Fruit fly (Drosophila melanogaster) whole organism: Measurements from ENCODE around the gene Cyp305a1.

ENCODE experiments used
- CG8478 ChIP-seq: fragments of >200 bp; optimal IDR thresholded peaks from 2 replicates; lab custom pipeline; 2018; ENCODE audit warnings: inconsistent platforms
- Dll ChIP-seq: fragments of >200 bp; optimal IDR thresholded peaks from 2 replicates; lab custom pipeline; 2017
- EcR ChIP-seq, 2 experiments: fragments of >200 bp; optimal IDR thresholded peaks; 2 replicates each; lab custom pipeline; 2017; ENCODE audit warnings: missing biosample characterization in 2 of 2, missing genetic modification characterization in 2 of 2, missing genetic modification reagents in 2 of 2
- pan ChIP-seq: fragments of >200 bp; optimal IDR thresholded peaks from 2 replicates; lab custom pipeline; 2017
- psq ChIP-seq: fragments of >200 bp; optimal IDR thresholded peaks from 2 replicates; lab custom pipeline; 2017
- usp ChIP-seq: fragments of >200 bp; optimal IDR thresholded peaks from 2 replicates; lab custom pipeline; 2017; ENCODE audit warnings: missing biosample characterization, missing genetic modification characterization, mixed read lengths

Cyp305a1 gene

DNA sequence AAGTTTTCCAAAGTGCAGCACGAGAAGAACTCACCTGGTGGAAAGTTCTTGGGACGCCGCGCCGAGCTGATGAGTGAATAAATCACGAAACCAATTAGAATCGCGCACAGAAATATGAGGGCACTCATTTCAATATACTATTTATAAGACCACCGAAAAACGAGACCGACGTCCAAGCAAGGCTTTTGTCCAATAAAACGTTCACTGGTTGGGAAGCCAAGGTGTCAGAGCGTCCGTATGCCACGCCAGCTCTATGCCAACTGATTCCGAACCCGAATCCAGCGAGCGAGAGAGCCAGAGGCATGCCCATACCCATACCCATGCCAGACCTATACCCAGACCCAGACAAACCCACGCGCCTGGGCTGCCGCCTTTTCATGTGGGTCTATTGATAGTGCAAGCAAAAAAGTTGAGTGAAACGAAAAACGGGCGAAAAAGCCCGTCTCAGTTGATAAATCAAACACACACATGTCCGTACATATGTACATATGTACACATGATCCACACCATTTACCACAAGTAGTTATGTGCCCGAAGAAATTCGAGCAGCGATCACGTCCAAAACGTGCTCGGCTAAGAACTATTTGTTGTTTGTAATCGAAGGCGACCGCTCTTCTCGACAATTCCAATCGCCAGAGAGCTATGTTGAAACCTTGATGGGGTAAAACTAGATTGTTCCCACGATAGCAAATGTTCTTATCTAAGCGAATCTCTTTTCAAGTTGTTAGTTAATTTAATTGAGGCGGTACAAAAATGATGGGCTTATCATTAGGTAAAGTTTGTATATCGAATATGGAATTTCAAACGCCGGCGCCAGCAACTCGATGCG is at the start of gene Cyp305a1:
Cyp305a1 (minus strand) TSS at position 265 of the 829 bp plus-strand sequence.
- TF ChIP-seq usp (GFP tag; lab: Kevin White, UChicago): no peak
- TF ChIP-seq pan (lab: Kevin White, UChicago): no peak
- TF ChIP-seq Dll (lab: Kevin White, UChicago): no peak
- no peak for TF ChIP-seq CG8478 (lab: Kevin White, UChicago)
- TF ChIP-seq EcR (GFP tag; optimal IDR thresholded peaks at IDR 0.05; lab: Kevin White, UChicago): no peak
- TF ChIP-seq psq (lab: Kevin White, UChicago): no peak

DNA sequence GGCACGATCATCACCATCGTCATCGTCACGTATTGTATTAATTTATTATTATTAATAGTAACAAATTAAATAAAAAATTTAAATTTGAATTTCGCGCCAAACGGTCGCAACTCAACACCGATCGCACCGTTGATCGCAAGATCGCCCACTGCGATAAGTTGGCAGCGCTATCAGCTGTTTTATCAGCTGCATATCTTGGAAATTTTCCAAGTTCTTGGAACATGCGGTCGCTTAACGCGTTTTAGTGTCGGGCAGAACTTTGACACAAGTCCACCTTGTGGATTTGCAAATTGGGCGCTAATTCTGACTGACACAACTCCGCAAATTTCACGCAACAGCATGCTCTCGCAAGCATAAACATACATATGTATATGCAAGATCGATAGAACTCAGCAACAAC is 48.1 kb upstream of the Cyp305a1 start:
- no peak for TF ChIP-seq CG8478 (lab: Kevin White, UChicago)
- TF ChIP-seq EcR (GFP tag; optimal IDR thresholded peaks at IDR 0.05; lab: Kevin White, UChicago): no peak

DNA sequence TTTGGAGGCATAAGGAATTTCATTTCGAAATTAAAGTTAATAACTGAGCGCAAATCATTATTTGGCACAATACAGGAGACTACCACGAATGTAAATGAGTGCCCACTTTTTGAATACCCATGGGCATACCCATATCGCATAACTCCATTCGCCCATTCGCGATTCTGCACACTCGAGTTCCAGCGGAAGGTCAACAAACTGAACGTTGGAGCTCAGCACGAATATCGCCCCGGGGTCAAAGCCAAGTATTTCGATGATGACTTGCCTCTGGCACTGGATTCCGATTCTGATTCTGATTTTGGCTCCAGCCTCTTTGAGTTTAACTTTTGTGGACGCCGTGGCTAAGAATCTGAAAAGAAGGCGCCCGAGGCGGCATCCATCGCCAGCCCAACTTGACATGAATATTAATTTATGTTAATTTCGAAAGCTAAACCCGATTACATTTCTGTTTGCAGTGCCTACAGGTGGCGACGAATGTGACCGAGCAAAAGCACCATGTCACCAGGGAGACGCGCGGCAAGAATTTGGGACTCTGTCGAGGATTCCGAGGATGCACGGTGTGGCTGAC is 44.9 kb upstream of the Cyp305a1 start:
- TF ChIP-seq Dll (lab: Kevin White, UChicago) (no peak), CG8478 (lab: Kevin White, UChicago) (no peak), psq (lab: Kevin White, UChicago) (no peak), pan (lab: Kevin White, UChicago) (no peak), usp (GFP tag; lab: Kevin White, UChicago) (no peak), EcR (GFP tag; optimal IDR thresholded peaks at IDR 0.05; lab: Kevin White, UChicago) (no peak)

DNA sequence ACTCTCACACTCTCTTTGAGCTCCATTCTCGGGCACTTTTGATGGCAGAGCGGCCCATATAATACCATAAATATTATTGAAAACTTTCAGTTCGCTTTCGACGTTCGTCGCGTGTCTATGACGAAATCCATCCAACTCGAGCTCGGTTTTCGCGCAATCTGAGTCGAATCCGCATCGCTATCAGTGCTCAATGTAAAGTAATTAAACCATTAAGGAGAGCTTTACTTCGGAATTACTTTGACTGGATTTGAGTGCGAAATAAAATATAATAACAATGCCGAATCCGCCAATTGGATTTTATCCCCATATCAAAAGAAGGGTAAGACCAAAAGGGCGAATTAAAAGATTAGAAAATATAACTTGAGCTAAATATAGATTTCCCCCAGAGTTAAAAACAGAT is 34.9 kb upstream of the Cyp305a1 start:
- no peak for TF ChIP-seq psq (lab: Kevin White, UChicago)
- no peak for TF ChIP-seq EcR (GFP tag; optimal IDR thresholded peaks at IDR 0.05; lab: Kevin White, UChicago)
- no peak for TF ChIP-seq pan (lab: Kevin White, UChicago)
- no peak for TF ChIP-seq CG8478 (lab: Kevin White, UChicago)
- TF ChIP-seq Dll (lab: Kevin White, UChicago): no peak
- no peak for TF ChIP-seq usp (GFP tag; lab: Kevin White, UChicago)

DNA sequence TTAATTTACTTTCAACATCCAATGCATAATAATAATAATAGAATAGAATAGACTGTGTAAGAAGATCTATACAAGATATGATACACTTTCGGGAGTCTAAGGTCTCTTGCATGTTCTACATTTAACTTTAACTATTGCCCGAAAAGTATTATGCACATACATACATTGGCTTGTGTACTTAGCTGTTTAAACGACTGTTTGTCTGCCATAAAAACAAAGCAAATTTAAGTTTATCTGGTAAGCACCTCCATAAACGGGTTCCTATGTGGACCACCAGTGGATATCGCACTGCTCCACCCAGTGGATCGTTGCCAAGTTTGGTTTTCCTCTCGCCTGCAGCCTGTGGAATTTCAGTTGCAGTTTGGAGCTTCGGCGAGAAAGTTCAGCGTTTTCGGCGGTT is 33.8 kb upstream of the Cyp305a1 start:
- TF ChIP-seq psq (lab: Kevin White, UChicago): no peak
- TF ChIP-seq Dll (lab: Kevin White, UChicago): no peak
- no peak for TF ChIP-seq CG8478 (lab: Kevin White, UChicago)
- no peak for TF ChIP-seq pan (lab: Kevin White, UChicago)
- TF ChIP-seq usp (GFP tag; lab: Kevin White, UChicago): no peak
- TF ChIP-seq EcR (GFP tag; optimal IDR thresholded peaks at IDR 0.05; lab: Kevin White, UChicago): no peak

DNA sequence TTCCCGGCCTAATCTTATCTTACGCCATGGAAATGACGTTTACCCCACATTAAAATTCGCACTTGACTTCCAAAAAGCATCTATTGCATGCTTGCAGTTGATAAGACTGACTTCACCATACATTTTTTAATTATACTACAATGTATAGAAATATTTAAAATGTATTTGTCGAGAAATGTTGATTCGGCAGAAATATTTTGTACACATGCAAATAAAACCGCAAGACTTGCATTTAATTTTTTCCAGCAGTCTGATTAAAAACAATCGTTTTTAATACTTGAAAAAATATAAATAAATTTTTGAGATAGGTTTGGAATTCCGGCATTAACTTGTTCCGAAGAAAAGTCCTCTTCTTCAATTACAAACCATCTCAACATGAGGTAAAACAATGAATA is 32.8 kb upstream of the Cyp305a1 start:
- no peak for TF ChIP-seq psq (lab: Kevin White, UChicago)
- no peak for TF ChIP-seq Dll (lab: Kevin White, UChicago)
- TF ChIP-seq EcR (GFP tag; optimal IDR thresholded peaks at IDR 0.05; lab: Kevin White, UChicago): no peak
- TF ChIP-seq usp (GFP tag; lab: Kevin White, UChicago): no peak
- TF ChIP-seq CG8478 (lab: Kevin White, UChicago): no peak
- TF ChIP-seq pan (lab: Kevin White, UChicago): no peak

DNA sequence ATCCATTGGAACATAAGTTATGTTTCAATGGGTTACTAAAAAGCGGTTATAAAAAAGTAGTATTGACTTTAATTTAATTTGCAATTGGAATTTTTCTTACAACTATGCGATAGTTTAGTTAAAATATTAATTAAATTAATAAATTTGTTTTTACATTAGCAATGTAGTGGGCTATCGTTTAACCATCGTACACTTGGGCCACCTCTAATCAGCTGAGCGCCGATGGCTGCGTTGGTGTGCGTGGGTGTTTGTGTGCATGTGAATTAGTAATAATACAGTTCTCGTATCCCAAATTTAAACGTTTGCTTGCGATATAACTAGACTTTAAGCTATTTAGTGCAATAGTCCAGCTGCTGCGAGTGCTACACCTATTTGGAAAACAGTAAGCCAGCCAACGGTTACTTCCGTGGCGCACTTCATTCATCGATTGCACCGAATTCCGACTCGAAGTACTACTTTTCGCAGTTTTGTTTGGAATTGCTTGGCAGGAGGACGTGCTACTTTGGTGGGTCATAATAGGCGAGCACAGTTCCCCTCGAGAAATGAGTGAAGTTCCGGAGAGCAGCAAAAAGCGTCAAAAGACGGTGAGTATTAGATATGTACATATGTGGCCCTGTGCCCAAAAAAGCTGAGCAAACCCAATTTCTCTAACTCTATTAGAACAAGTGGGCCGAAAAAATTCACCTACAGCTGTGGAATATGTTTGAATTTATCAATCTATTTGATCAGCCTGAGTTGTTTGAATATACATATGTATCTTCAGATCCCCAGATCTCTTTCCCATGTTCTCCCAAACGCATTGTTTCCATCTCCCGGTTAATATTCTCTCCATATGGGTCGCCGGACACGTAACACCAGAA is 32.1 kb upstream of the Cyp305a1 start, which contains the start of gene Papss:
Papss (plus strand) TSS at position 247 of the 860 bp plus-strand sequence.
- TF ChIP-seq usp (GFP tag; lab: Kevin White, UChicago) (no peak), EcR (GFP tag; optimal IDR thresholded peaks at IDR 0.05; lab: Kevin White, UChicago) (no peak), Dll (lab: Kevin White, UChicago) (no peak), psq (lab: Kevin White, UChicago) (no peak), CG8478 (lab: Kevin White, UChicago) (no peak), pan (lab: Kevin White, UChicago) (no peak)

DNA sequence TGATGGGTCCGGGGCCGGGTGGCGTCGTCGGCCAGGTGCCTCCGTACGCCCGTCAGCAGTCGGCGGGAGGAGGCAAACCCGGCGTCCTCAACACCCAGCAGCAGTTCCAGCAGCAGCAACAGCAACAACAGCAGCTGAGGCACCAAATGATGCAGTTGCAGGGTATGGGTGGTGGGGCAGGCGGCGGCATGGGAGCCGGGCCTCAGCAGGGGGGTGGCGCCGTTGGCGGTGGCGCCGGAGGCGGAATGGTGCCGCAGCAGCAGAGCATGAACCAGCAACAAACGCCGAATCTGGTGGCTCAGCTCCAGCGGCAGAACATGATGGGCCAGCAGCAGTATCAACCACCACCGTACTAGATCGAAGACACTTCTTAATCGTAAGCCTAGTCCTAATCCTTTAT is 31.4 kb upstream of the Cyp305a1 start:
- TF ChIP-seq CG8478 (lab: Kevin White, UChicago) (no peak), psq (lab: Kevin White, UChicago) (no peak)

DNA sequence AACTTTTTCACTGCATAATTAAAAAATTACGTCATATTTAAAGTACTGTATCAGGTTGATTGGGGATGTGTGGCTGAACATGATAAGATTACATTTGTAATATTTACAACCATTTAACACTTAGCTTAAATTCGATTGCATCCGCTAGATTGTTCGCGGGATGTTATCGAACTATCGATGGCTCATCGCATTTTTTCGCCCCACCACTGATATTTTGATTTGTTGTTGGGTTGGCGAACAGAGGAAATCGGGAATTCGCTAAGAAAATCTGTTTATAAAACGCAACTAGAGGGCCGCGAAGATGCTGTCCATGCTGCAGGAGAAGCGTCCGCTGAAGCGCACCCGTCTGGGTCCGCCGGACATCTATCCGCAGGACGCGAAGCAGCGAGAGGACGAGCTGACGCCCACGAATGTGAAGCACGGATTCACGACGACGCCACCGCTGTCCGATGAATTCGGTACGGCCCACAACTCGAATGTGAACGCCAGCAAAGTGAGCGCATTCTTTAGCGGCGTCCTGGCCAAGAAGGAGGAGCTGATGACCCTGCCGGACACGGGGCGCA is 23.3 kb upstream of the Cyp305a1 start, which contains the start of gene kto:
kto (plus strand) TSS at position 240 of the 563 bp plus-strand sequence.
- TF ChIP-seq CG8478 (lab: Kevin White, UChicago) (no peak), usp (GFP tag; lab: Kevin White, UChicago) (no peak), Dll (lab: Kevin White, UChicago) (no peak), psq (lab: Kevin White, UChicago) (no peak), pan (lab: Kevin White, UChicago) (no peak), EcR (GFP tag; optimal IDR thresholded peaks at IDR 0.05; lab: Kevin White, UChicago) (no peak)

DNA sequence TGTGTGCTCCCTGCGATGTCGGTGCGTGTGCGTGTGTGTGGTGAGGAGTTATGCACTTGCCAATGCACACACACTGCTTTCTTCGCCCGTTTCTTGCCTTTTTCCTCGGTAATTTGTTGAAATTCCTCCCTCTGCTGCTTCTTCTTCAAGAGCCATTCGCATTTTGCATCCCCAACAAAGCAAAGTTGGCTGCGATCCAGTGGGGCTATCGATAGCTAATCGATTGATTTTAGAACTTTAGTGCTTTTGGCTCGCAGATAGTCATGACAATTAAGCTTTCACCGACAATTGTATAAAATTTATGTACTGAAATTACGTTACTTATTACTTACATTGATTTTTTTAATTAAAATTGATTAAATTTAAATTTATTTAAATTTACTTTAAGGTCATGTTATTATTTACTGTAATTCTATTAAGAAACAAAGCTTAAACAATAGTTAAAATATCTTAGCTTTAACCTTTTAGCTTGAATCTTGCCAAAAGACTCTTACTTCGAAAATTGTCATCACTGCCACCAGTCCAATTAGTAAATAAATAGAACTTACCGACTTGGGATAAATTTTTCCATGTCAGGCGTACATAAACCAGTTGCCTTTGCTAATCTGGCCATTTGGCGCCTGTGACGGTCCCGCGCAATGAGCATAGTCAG is 21.1 kb upstream of the Cyp305a1 start, which contains the start of the genes trc and CG32221:
trc (minus strand) TSS at position 162 of the 652 bp plus-strand sequence.
CG32221 (plus strand) TSS at position 528 of the 652 bp plus-strand sequence.
- TF ChIP-seq pan (lab: Kevin White, UChicago): no peak
- no peak for TF ChIP-seq EcR (GFP tag; optimal IDR thresholded peaks at IDR 0.05; lab: Kevin White, UChicago)
- no peak for TF ChIP-seq usp (GFP tag; lab: Kevin White, UChicago)
- no peak for TF ChIP-seq Dll (lab: Kevin White, UChicago)
- no peak for TF ChIP-seq psq (lab: Kevin White, UChicago)
